Fruit fly (Drosophila melanogaster) whole organism, embryonic: ENCODE measurements around the gene CG4364.

Source experiments
- Bdp1 ChIP-seq: fragments of 200-800 bp; sonication (Bioruptor generic); optimal IDR thresholded peaks from 3 replicates; lab custom pipeline; 2016; ENCODE audit warnings: missing biosample characterization, missing genetic modification characterization
- Blimp-1 ChIP-seq: fragments of 200-800 bp; sonication (Bioruptor generic); optimal IDR thresholded peaks from 3 replicates; lab custom pipeline; 2018; ENCODE audit warnings: missing biosample characterization, missing genetic modification characterization, mild to moderate bottlenecking, moderate library complexity, missing genetic modification reagents
- CG10366 ChIP-seq: fragments of 200-800 bp; sonication (Bioruptor generic); IDR thresholded peaks from 2 replicates; pipeline ENCODE4 v1.3.6; 2022; ENCODE audit warnings: missing biosample characterization, missing genetic modification characterization
- CG13775 ChIP-seq: fragments of 200-800 bp; sonication (Bioruptor generic); optimal IDR thresholded peaks from 3 replicates; lab custom pipeline; 2017; ENCODE audit warnings: missing biosample characterization, mild to moderate bottlenecking, missing genetic modification characterization
- CG14965 ChIP-seq: fragments of 200-800 bp; sonication (Bioruptor generic); optimal IDR thresholded peaks from 2 replicates; lab custom pipeline; 2016; ENCODE audit warnings: missing biosample characterization, missing genetic modification characterization, borderline replicate concordance
- CG15601 ChIP-seq: fragments of 200-800 bp; sonication (Bioruptor generic); optimal IDR thresholded peaks from 3 replicates; lab custom pipeline; 2019; ENCODE audit warnings: missing biosample characterization, mild to moderate bottlenecking, missing genetic modification characterization, moderate library complexity
- CG1603 ChIP-seq: fragments of 200-800 bp; sonication (Bioruptor generic); optimal IDR thresholded peaks from 2 replicates; lab custom pipeline; 2019; ENCODE audit warnings: missing biosample characterization, mild to moderate bottlenecking, missing genetic modification characterization, moderate library complexity
- CG2129 ChIP-seq: fragments of 200-800 bp; sonication (Bioruptor generic); IDR thresholded peaks from 2 replicates; pipeline ENCODE4 v1.3.6; 2022; ENCODE audit warnings: missing biosample characterization, missing genetic modification characterization; ENCODE audit not compliant: partially characterized antibody
- CG2199 ChIP-seq: fragments of 200-800 bp; sonication (Bioruptor generic); IDR thresholded peaks from 3 replicates; pipeline ENCODE4 v1.3.6; 2022; ENCODE audit warnings: missing biosample characterization, missing genetic modification characterization
- CG2875 ChIP-seq: fragments of 200-800 bp; sonication (Bioruptor generic); optimal IDR thresholded peaks from 2 replicates; lab custom pipeline; 2017; ENCODE audit warnings: missing biosample characterization, mild to moderate bottlenecking, missing genetic modification characterization, missing genetic modification reagents
- CG30431 ChIP-seq: fragments of 200-800 bp; sonication (Bioruptor generic); optimal IDR thresholded peaks from 2 replicates; lab custom pipeline; 2017; ENCODE audit warnings: missing biosample characterization, missing genetic modification characterization
- CG31365 ChIP-seq: fragments of 200-800 bp; sonication (Bioruptor generic); optimal IDR thresholded peaks from 2 replicates; lab custom pipeline; 2018; ENCODE audit warnings: missing biosample characterization, mild to moderate bottlenecking, missing genetic modification characterization
- CG34224 ChIP-seq: fragments of 200-800 bp; sonication (Bioruptor generic); IDR thresholded peaks from 3 replicates; pipeline ENCODE4 v1.3.6; 2022; ENCODE audit warnings: missing biosample characterization, missing genetic modification characterization; ENCODE audit not compliant: partially characterized antibody
- CG8359 ChIP-seq: fragments of 200-800 bp; sonication (Bioruptor generic); optimal IDR thresholded peaks from 2 replicates; lab custom pipeline; 2017; ENCODE audit warnings: missing biosample characterization, mild to moderate bottlenecking, missing genetic modification characterization, borderline replicate concordance
- CTCF ChIP-seq: fragments of 200-800 bp; sonication (Bioruptor generic); optimal IDR thresholded peaks from 2 replicates; lab custom pipeline; 2017; ENCODE audit warnings: missing biosample characterization, mild to moderate bottlenecking, missing genetic modification characterization, moderate library complexity
- Deaf1 ChIP-seq: fragments of 200-800 bp; optimal IDR thresholded peaks from 3 replicates; lab custom pipeline; 2019; ENCODE audit warnings: missing biosample characterization, mild to moderate bottlenecking, missing genetic modification characterization, moderate library complexity
- Drgx ChIP-seq: fragments of 200-800 bp; sonication (Bioruptor generic); IDR thresholded peaks from 2 replicates; pipeline ENCODE4 v1.3.6; 2022; ENCODE audit warnings: missing biosample characterization, missing genetic modification characterization
- Gug ChIP-seq: fragments of 200-800 bp; sonication (Bioruptor generic); IDR thresholded peaks from 4 replicates; pipeline ENCODE4 v1.3.6; 2022; ENCODE audit warnings: missing biosample characterization, missing genetic modification characterization
- Hmr ChIP-seq: fragments of 200-800 bp; sonication (Bioruptor generic); optimal IDR thresholded peaks from 3 replicates; lab custom pipeline; 2017; ENCODE audit warnings: mild to moderate bottlenecking, missing biosample characterization, missing genetic modification reagents, missing genetic modification characterization
- Hr39 ChIP-seq: fragments of >200 bp; optimal IDR thresholded peaks from 2 replicates; lab custom pipeline; 2017
- Jarid2 ChIP-seq: fragments of 200-800 bp; sonication (Bioruptor generic); optimal IDR thresholded peaks from 3 replicates; lab custom pipeline; 2017; ENCODE audit warnings: mild to moderate bottlenecking, missing biosample characterization, missing genetic modification reagents, missing genetic modification characterization
- Lhr ChIP-seq: fragments of 200-800 bp; sonication (Bioruptor generic); optimal IDR thresholded peaks from 3 replicates; lab custom pipeline; 2017; ENCODE audit warnings: mild to moderate bottlenecking, missing biosample characterization, missing genetic modification reagents, missing genetic modification characterization
- Meics ChIP-seq: fragments of 200-800 bp; sonication (Bioruptor generic); optimal IDR thresholded peaks from 2 replicates; lab custom pipeline; 2017; ENCODE audit warnings: missing biosample characterization, mild to moderate bottlenecking, missing genetic modification characterization
- Mrtf ChIP-seq: fragments of 200-800 bp; sonication (Bioruptor generic); IDR thresholded peaks from 3 replicates; pipeline ENCODE4 v1.3.6; 2022; ENCODE audit warnings: missing biosample characterization, missing genetic modification characterization
- Neu2 ChIP-seq: fragments of 200-800 bp; sonication (Bioruptor generic); optimal IDR thresholded peaks from 3 replicates; lab custom pipeline; 2016; ENCODE audit warnings: missing biosample characterization, missing genetic modification characterization, borderline replicate concordance
- Opbp ChIP-seq: fragments of 200-800 bp; sonication (Bioruptor generic); IDR thresholded peaks from 3 replicates; pipeline ENCODE4 v1.3.6; 2022; ENCODE audit warnings: missing biosample characterization, missing genetic modification characterization; ENCODE audit not compliant: partially characterized antibody
- Ptx1 ChIP-seq: fragments of 200-800 bp; sonication (Bioruptor generic); IDR thresholded peaks from 2 replicates; pipeline ENCODE4 v1.3.6; 2022; ENCODE audit warnings: missing biosample characterization, missing genetic modification characterization
- Ravus ChIP-seq: fragments of 200-800 bp; sonication (Bioruptor generic); IDR thresholded peaks from 2 replicates; pipeline ENCODE4 v1.3.6; 2022; ENCODE audit warnings: missing biosample characterization, missing genetic modification characterization
- Sin3A ChIP-seq: fragments of >200 bp; optimal IDR thresholded peaks from 2 replicates; lab custom pipeline; 2018
- Six4 ChIP-seq: fragments of 200-800 bp; sonication (Bioruptor generic); optimal IDR thresholded peaks from 2 replicates; lab custom pipeline; 2016; ENCODE audit warnings: missing biosample characterization, missing genetic modification characterization
- Sry-δ ChIP-seq: fragments of 200-800 bp; sonication (Bioruptor generic); optimal IDR thresholded peaks from 2 replicates; lab custom pipeline; 2016; ENCODE audit warnings: missing biosample characterization, missing genetic modification characterization
- ap ChIP-seq: fragments of 200-800 bp; sonication (Bioruptor generic); IDR thresholded peaks from 2 replicates; pipeline ENCODE4 v1.3.6; 2022; ENCODE audit warnings: missing biosample characterization, missing genetic modification characterization
- dati ChIP-seq: fragments of 200-800 bp; sonication (Bioruptor generic); IDR thresholded peaks from 2 replicates; pipeline ENCODE4 v1.3.6; 2022; ENCODE audit warnings: missing biosample characterization, missing genetic modification characterization
- emc ChIP-seq: fragments of 200-800 bp; sonication (Bioruptor generic); optimal IDR thresholded peaks from 2 replicates; lab custom pipeline; 2016; ENCODE audit warnings: missing biosample characterization, missing genetic modification characterization
- gfzf ChIP-seq: fragments of 200-800 bp; sonication (Bioruptor generic); optimal IDR thresholded peaks from 2 replicates; lab custom pipeline; 2016; ENCODE audit warnings: missing biosample characterization, mild to moderate bottlenecking, missing genetic modification characterization, moderate library complexity
- h ChIP-seq: fragments of >200 bp; optimal IDR thresholded peaks from 2 replicates; lab custom pipeline; 2017
- hb ChIP-seq: fragments of 200-800 bp; sonication (Bioruptor generic); IDR thresholded peaks from 3 replicates; pipeline ENCODE4 v1.3.6; 2022; ENCODE audit warnings: missing biosample characterization, missing genetic modification characterization; ENCODE audit not compliant: partially characterized antibody
- hbn ChIP-seq: fragments of 200-800 bp; sonication (Bioruptor generic); IDR thresholded peaks from 2 replicates; pipeline ENCODE4 v1.3.6; 2022; ENCODE audit warnings: missing biosample characterization, missing genetic modification characterization; ENCODE audit not compliant: partially characterized antibody
- maf-S ChIP-seq: fragments of 200-800 bp; sonication (Bioruptor generic); optimal IDR thresholded peaks from 2 replicates; lab custom pipeline; 2016; ENCODE audit warnings: missing biosample characterization, missing genetic modification characterization
- mld ChIP-seq: fragments of 200-800 bp; sonication (Bioruptor generic); IDR thresholded peaks from 3 replicates; pipeline ENCODE4 v1.3.6; 2022; ENCODE audit warnings: missing biosample characterization, missing genetic modification characterization; ENCODE audit not compliant: partially characterized antibody
- pfk ChIP-seq: fragments of 200-800 bp; sonication (Bioruptor generic); optimal IDR thresholded peaks from 2 replicates; lab custom pipeline; 2018; ENCODE audit warnings: missing biosample characterization, mild to moderate bottlenecking, missing genetic modification characterization, moderate library complexity
- psq ChIP-seq: fragments of 200-800 bp; sonication (Bioruptor generic); optimal IDR thresholded peaks from 2 replicates; lab custom pipeline; 2017; ENCODE audit warnings: missing biosample characterization, missing genetic modification characterization
- pzg ChIP-seq: fragments of 200-800 bp; sonication (Bioruptor generic); optimal IDR thresholded peaks from 3 replicates; lab custom pipeline; 2018; ENCODE audit warnings: missing biosample characterization, mild to moderate bottlenecking, missing genetic modification characterization, moderate library complexity
- salm ChIP-seq: fragments of 200-800 bp; sonication (Bioruptor generic); optimal IDR thresholded peaks from 2 replicates; lab custom pipeline; 2018; ENCODE audit warnings: missing biosample characterization, mild to moderate bottlenecking, missing genetic modification characterization
- sens ChIP-seq: fragments of 200-800 bp; sonication (Bioruptor generic); peaks from one replicate; lab custom pipeline; 2016; ENCODE audit warnings: missing biosample characterization, missing genetic modification characterization
- seq ChIP-seq: fragments of 200-800 bp; sonication (Bioruptor generic); IDR thresholded peaks from 2 replicates; pipeline ENCODE4 v1.3.6; 2022; ENCODE audit warnings: missing biosample characterization, missing genetic modification characterization
- tna ChIP-seq: fragments of 200-800 bp; sonication (Bioruptor generic); IDR thresholded peaks from 2 replicates; pipeline ENCODE4 v1.3.6; 2022; ENCODE audit warnings: missing biosample characterization, missing genetic modification characterization; ENCODE audit not compliant: partially characterized antibody
- tup ChIP-seq: fragments of 200-800 bp; sonication (Bioruptor generic); optimal IDR thresholded peaks from 2 replicates; lab custom pipeline; 2016; ENCODE audit warnings: missing biosample characterization, mild to moderate bottlenecking, missing genetic modification characterization, moderate library complexity
- tx ChIP-seq: fragments of 200-800 bp; sonication (Bioruptor generic); optimal IDR thresholded peaks from 2 replicates; lab custom pipeline; 2016; ENCODE audit warnings: missing biosample characterization, missing genetic modification characterization
- unc-4 ChIP-seq: fragments of 200-800 bp; sonication (Bioruptor generic); IDR thresholded peaks from 2 replicates; pipeline ENCODE4 v1.3.6; 2022; ENCODE audit warnings: missing biosample characterization, missing genetic modification characterization; ENCODE audit not compliant: partially characterized antibody
- vnd ChIP-seq: fragments of 200-800 bp; sonication (Bioruptor generic); IDR thresholded peaks from 3 replicates; pipeline ENCODE4 v1.3.6; 2022; ENCODE audit warnings: missing biosample characterization, missing genetic modification characterization; ENCODE audit not compliant: partially characterized antibody
- z ChIP-seq: fragments of 200-800 bp; sonication (Bioruptor generic); IDR thresholded peaks from 3 replicates; pipeline ENCODE4 v1.3.6; 2022; ENCODE audit warnings: missing biosample characterization, missing genetic modification characterization

Gene CG4364

dm6 chr2L:9731269-9731668, 20.2 kb upstream of the CG4364 start (continued):
- no peak for TF ChIP-seq Ravus (GFP tag; lab: Robert Waterston, UW)
- TF ChIP-seq seq (GFP tag; lab: Robert Waterston, UW) = no peak
- no peak for TF ChIP-seq tna (GFP tag; lab: Robert Waterston, UW)
- TF ChIP-seq Gug = no peak
- no peak for TF ChIP-seq Drgx (GFP tag; lab: Robert Waterston, UW)
- TF ChIP-seq h (lab: Kevin White, UChicago) = no peak
- peak; percentile 48; the same call in 1 of the 3 replicates for TF ChIP-seq Opbp (GFP tag; lab: Robert Waterston, UW)
- TF ChIP-seq psq (GFP tag; lab: Kevin White, UChicago) = no peak
- no peak for TF ChIP-seq CG14965
- TF ChIP-seq Bdp1 (GFP tag; lab: Kevin White, UChicago) = no peak
- TF ChIP-seq Six4 (GFP tag; lab: Kevin White, UChicago) = no peak
- TF ChIP-seq dati = no peak
- TF ChIP-seq maf-S (GFP tag; lab: Kevin White, UChicago) = no peak
- TF ChIP-seq CG8359 (GFP tag; lab: Kevin White, UChicago) = no peak
- TF ChIP-seq CG31365 (tag; lab: Kevin White, UChicago) = peak; percentile 93
- TF ChIP-seq Ptx1 = no peak
- no peak for TF ChIP-seq CG15601
- TF ChIP-seq CTCF = no peak
- TF ChIP-seq CG1603 (tag; lab: Kevin White, UChicago) = peak; percentile 2
- no peak for TF ChIP-seq vnd (GFP tag; lab: Robert Waterston, UW)
- no peak for TF ChIP-seq Hr39 (lab: Kevin White, UChicago)
- TF ChIP-seq Deaf1 (tag; lab: Kevin White, UChicago) = peak; percentile 80
- no peak for TF ChIP-seq Mrtf (GFP tag; lab: Robert Waterston, UW)
- no peak for TF ChIP-seq Neu2
- no peak for TF ChIP-seq mld (GFP tag; lab: Robert Waterston, UW)
- no peak for TF ChIP-seq CG2875 (GFP tag; lab: Kevin White, UChicago)
- TF ChIP-seq tup (GFP tag; lab: Kevin White, UChicago) = no peak
- TF ChIP-seq CG13775 (GFP tag; lab: Kevin White, UChicago) = no peak
- no peak for TF ChIP-seq hb (GFP tag; lab: Robert Waterston, UW)
- no peak for TF ChIP-seq gfzf (GFP tag; lab: Kevin White, UChicago)
- no peak for TF ChIP-seq unc-4
- TF ChIP-seq salm (tag; lab: Kevin White, UChicago) = no peak
- no peak for TF ChIP-seq sens
- TF ChIP-seq CG2199 = peak; percentile 95
- TF ChIP-seq CG30431 = no peak
- TF ChIP-seq Hmr (GFP tag; lab: Kevin White, UChicago) = no peak
- TF ChIP-seq Sin3A (lab: Kevin White, UChicago) = no peak
- TF ChIP-seq CG34224 (GFP tag; lab: Robert Waterston, UW) = no peak
- TF ChIP-seq z = 0 out of 3 replicates have a peak, but pooled peaks have one; percentile 7
- TF ChIP-seq pfk (GFP tag; lab: Kevin White, UChicago) = no peak
- no peak for TF ChIP-seq Sry-δ (GFP tag; lab: Kevin White, UChicago)
- no peak for TF ChIP-seq pzg (GFP tag; lab: Kevin White, UChicago)
- TF ChIP-seq Blimp-1 (GFP tag; lab: Kevin White, UChicago) = no peak
- TF ChIP-seq CG10366 (GFP tag; lab: Robert Waterston, UW) = no peak
- no peak for TF ChIP-seq Meics
- TF ChIP-seq ap (GFP tag; lab: Robert Waterston, UW) = no peak
- TF ChIP-seq Lhr (GFP tag; lab: Kevin White, UChicago) = no peak
- no peak for TF ChIP-seq CG2129
- no peak for TF ChIP-seq tx
- no peak for TF ChIP-seq emc (GFP tag; lab: Kevin White, UChicago)
- no peak for TF ChIP-seq hbn (GFP tag; lab: Robert Waterston, UW)
- TF ChIP-seq Jarid2 (GFP tag; lab: Kevin White, UChicago) = no peak
